Worm (Caenorhabditis elegans): Measurements from ENCODE around the gene pqn-13.

- no peak for TF ChIP-seq nhr-76 (tag; optimal IDR thresholded peaks at IDR 0.05)
- no peak for TF ChIP-seq dsc-1 (tag; optimal IDR thresholded peaks at IDR 0.05)
- no peak for TF ChIP-seq nhr-237 (tag; optimal IDR thresholded peaks at IDR 0.05)
- TF ChIP-seq ceh-82 (tag; optimal IDR thresholded peaks at IDR 0.05), result no peak
- TF ChIP-seq skn-1 (tag; optimal IDR thresholded peaks at IDR 0.05), result no peak
- TF ChIP-seq aly-2 (tag; optimal IDR thresholded peaks at IDR 0.05), result no peak
- no peak for TF ChIP-seq nhr-28 (tag; optimal IDR thresholded peaks at IDR 0.05)
These were observed 17.7 kb upstream of the pqn-13 start for ce11 chrV:5693595-5693994.

Data from whole organism, L1 larva.